Fruit fly (Drosophila melanogaster): ENCODE results near the gene barc.
A peak's percentile ranks its signal among the peaks of the same experiment; 100 is the strongest.

- TF ChIP-seq CG32121 (GFP tag; IDR thresholded peaks at IDR 0.05): no peak
- TF ChIP-seq EcR (GFP tag; optimal IDR thresholded peaks at IDR 0.05): no peak
- TF ChIP-seq gl (tag; optimal IDR thresholded peaks at IDR 0.05): peak; percentile 32
- TF ChIP-seq CG12605 (GFP tag; IDR thresholded peaks at IDR 0.05): no peak
- peak; percentile 57 for TF ChIP-seq Pif1B (GFP tag; optimal IDR thresholded peaks at IDR 0.05)
- TF ChIP-seq Snoo (tag; optimal IDR thresholded peaks at IDR 0.05): no peak
- TF ChIP-seq CG4496 (GFP tag; IDR thresholded peaks at IDR 0.05): 0 out of 3 replicates have a peak, but pooled peaks have one; percentile 23
- TF ChIP-seq CG13204 (GFP tag; optimal IDR thresholded peaks at IDR 0.05): no peak
- peak; percentile 70 for TF ChIP-seq CG9948 (tag; optimal IDR thresholded peaks at IDR 0.05)
- TF ChIP-seq Ets98B (GFP tag; IDR thresholded peaks at IDR 0.05): no peak
- TF ChIP-seq fd96Ca (GFP tag; IDR thresholded peaks at IDR 0.05): no peak
- peak; percentile 65 for TF ChIP-seq CG15710 (tag; optimal IDR thresholded peaks at IDR 0.05)
- TF ChIP-seq CG8301 (tag; optimal IDR thresholded peaks at IDR 0.05): peak; percentile 34
- peak; percentile 71 for TF ChIP-seq CG8159 (tag; optimal IDR thresholded peaks at IDR 0.05)
Measured at dm6 chr3L:21453623-21454022, 20.7 kb upstream of the barc start.
